Worm (Caenorhabditis elegans) whole organism, mixed stage, embryonic: Measurements from ENCODE around the gene gst-28.
"Not testable (repeated sequence)": the region's sequence is repeated elsewhere in the genome, so short reads cannot be mapped to it uniquely, and the experiment has no call there.

Source experiments
- elt-1 ChIP-seq: sonication (generic microtip); optimal IDR thresholded peaks from 2 replicates; lab custom pipeline; 2017; ENCODE audit warnings: missing genetic modification characterization, mild to moderate bottlenecking, missing compliant biosample characterization, antibody characterized with exemption, moderate library complexity, borderline replicate concordance; ENCODE audit not compliant: insufficient read depth
- lin-13 ChIP-seq: fragments of 150-350 bp; optimal IDR thresholded peaks from 2 replicates; lab custom pipeline; 2014; ENCODE audit warnings: missing biosample characterization, missing genetic modification characterization
- nhr-237 ChIP-seq: fragments of 150-350 bp; optimal IDR thresholded peaks from 2 replicates; lab custom pipeline; 2014; ENCODE audit warnings: missing biosample characterization, missing genetic modification characterization
- unc-120 ChIP-seq: sonication (generic microtip); optimal IDR thresholded peaks from 2 replicates; lab custom pipeline; 2017; ENCODE audit warnings: missing genetic modification characterization, missing compliant biosample characterization; ENCODE audit not compliant: poor library complexity, severe bottlenecking

DNA sequence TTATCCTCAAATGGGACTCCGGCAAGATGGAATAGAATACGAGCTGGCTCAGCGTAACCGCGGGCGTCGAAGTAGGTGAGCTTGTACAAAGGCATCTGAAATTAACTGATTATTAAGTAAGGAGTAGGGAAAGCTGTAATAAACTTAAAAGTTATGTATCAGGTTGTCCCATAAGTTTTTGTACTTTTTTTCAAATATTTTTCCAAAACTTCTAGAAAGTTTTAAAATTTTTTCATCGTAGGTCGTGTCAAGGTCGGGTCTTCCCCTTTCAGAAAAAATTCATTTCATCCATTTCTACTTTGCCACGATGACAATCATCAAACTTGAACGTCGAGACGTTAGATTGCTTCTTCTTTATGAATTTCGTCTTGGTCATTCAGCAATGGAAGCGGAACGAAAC, 4.4 kb upstream of the gst-28 start, which contains the start of gene gst-39:
- not testable (repeated sequence) for TF ChIP-seq nhr-237, elt-1, unc-120, lin-13 (tag; lab: Kevin White, UChicago)
